Fruit fly (Drosophila melanogaster) whole organism, embryonic: ENCODE data around the gene CG43880.

Experiments used
- Antp ChIP-seq: fragments of 200-800 bp; sonication (Bioruptor generic); optimal IDR thresholded peaks from 3 replicates; lab custom pipeline; 2016; ENCODE audit warnings: missing biosample characterization, missing genetic modification characterization
- Blimp-1 ChIP-seq: fragments of 200-800 bp; sonication (Bioruptor generic); optimal IDR thresholded peaks from 3 replicates; lab custom pipeline; 2018; ENCODE audit warnings: missing biosample characterization, missing genetic modification characterization, mild to moderate bottlenecking, moderate library complexity, missing genetic modification reagents
- C15 ChIP-seq: fragments of 200-800 bp; sonication (Bioruptor generic); IDR thresholded peaks from 3 replicates; pipeline ENCODE4 v1.3.6; 2022; ENCODE audit warnings: missing biosample characterization, missing genetic modification characterization
- CG10654 ChIP-seq: fragments of 200-800 bp; sonication (Bioruptor generic); optimal IDR thresholded peaks from 2 replicates; lab custom pipeline; 2016; ENCODE audit warnings: missing biosample characterization, missing genetic modification characterization
- CG12219 ChIP-seq: fragments of 200-800 bp; sonication (Bioruptor generic); optimal IDR thresholded peaks from 3 replicates; lab custom pipeline; 2018; ENCODE audit warnings: missing biosample characterization, mild to moderate bottlenecking, missing genetic modification characterization
- CG12744 ChIP-seq: fragments of 200-800 bp; sonication (Bioruptor generic); optimal IDR thresholded peaks from 2 replicates; lab custom pipeline; 2016; ENCODE audit warnings: missing biosample characterization, missing genetic modification characterization
- CG13624 ChIP-seq: fragments of 200-800 bp; sonication (Bioruptor generic); optimal IDR thresholded peaks from 2 replicates; lab custom pipeline; 2016; ENCODE audit warnings: missing biosample characterization, missing genetic modification characterization
- CG14710 ChIP-seq: fragments of 200-800 bp; sonication (Bioruptor generic); optimal IDR thresholded peaks from 3 replicates; lab custom pipeline; 2019; ENCODE audit warnings: missing biosample characterization, mild to moderate bottlenecking, missing genetic modification characterization, moderate library complexity
- CG14965 ChIP-seq: fragments of 200-800 bp; sonication (Bioruptor generic); optimal IDR thresholded peaks from 2 replicates; lab custom pipeline; 2016; ENCODE audit warnings: missing biosample characterization, missing genetic modification characterization, borderline replicate concordance
- CG16779 ChIP-seq: fragments of 200-800 bp; sonication (Bioruptor generic); IDR thresholded peaks from 2 replicates; pipeline ENCODE4 v1.3.6; 2022; ENCODE audit warnings: missing biosample characterization, missing genetic modification characterization
- CG16863 ChIP-seq: fragments of 200-800 bp; sonication (Bioruptor generic); optimal IDR thresholded peaks from 3 replicates; lab custom pipeline; 2016; ENCODE audit warnings: missing biosample characterization, missing genetic modification characterization
- CG17186 ChIP-seq: fragments of 200-800 bp; sonication (Bioruptor generic); optimal IDR thresholded peaks from 3 replicates; lab custom pipeline; 2017; ENCODE audit warnings: missing biosample characterization, missing genetic modification reagents, missing genetic modification characterization
- CG17612 ChIP-seq: fragments of 200-800 bp; sonication (Bioruptor generic); IDR thresholded peaks from 2 replicates; pipeline ENCODE4 v1.3.6; 2022; ENCODE audit warnings: missing biosample characterization, missing genetic modification characterization
- CG2120 ChIP-seq: fragments of 200-800 bp; sonication (Bioruptor generic); optimal IDR thresholded peaks from 3 replicates; lab custom pipeline; 2016; ENCODE audit warnings: missing biosample characterization, missing genetic modification characterization
- CG32772 ChIP-seq: fragments of 200-800 bp; sonication (Bioruptor generic); IDR thresholded peaks from 2 replicates; pipeline ENCODE4 v1.3.6; 2022; ENCODE audit warnings: missing biosample characterization, missing genetic modification characterization
- CG3995 ChIP-seq: fragments of 200-800 bp; sonication (Bioruptor generic); optimal IDR thresholded peaks from 3 replicates; lab custom pipeline; 2016; ENCODE audit warnings: missing biosample characterization, missing genetic modification characterization
- CG4282 ChIP-seq: fragments of 200-800 bp; sonication (Bioruptor generic); optimal IDR thresholded peaks from 2 replicates; lab custom pipeline; 2016; ENCODE audit warnings: missing biosample characterization, missing genetic modification characterization
- CG6175 ChIP-seq: fragments of 200-800 bp; sonication (Bioruptor generic); IDR thresholded peaks from 3 replicates; pipeline ENCODE4 v1.3.6; 2022; ENCODE audit warnings: missing biosample characterization, missing genetic modification characterization
- CG6765 ChIP-seq: fragments of 200-800 bp; sonication (Bioruptor generic); optimal IDR thresholded peaks from 3 replicates; lab custom pipeline; 2017; ENCODE audit warnings: missing biosample characterization, mild to moderate bottlenecking, missing genetic modification characterization
- CG7556 ChIP-seq: fragments of 200-800 bp; sonication (Bioruptor generic); optimal IDR thresholded peaks from 2 replicates; lab custom pipeline; 2017; ENCODE audit warnings: missing biosample characterization, mild to moderate bottlenecking, missing genetic modification characterization
- CG8359 ChIP-seq: fragments of 200-800 bp; sonication (Bioruptor generic); optimal IDR thresholded peaks from 2 replicates; lab custom pipeline; 2017; ENCODE audit warnings: missing biosample characterization, mild to moderate bottlenecking, missing genetic modification characterization, borderline replicate concordance
- CG8478 ChIP-seq: fragments of >200 bp; optimal IDR thresholded peaks from 2 replicates; lab custom pipeline; 2018
- CG9817 ChIP-seq: fragments of 200-800 bp; sonication (Bioruptor generic); optimal IDR thresholded peaks from 2 replicates; lab custom pipeline; 2018; ENCODE audit warnings: missing biosample characterization, mild to moderate bottlenecking, missing genetic modification characterization, moderate library complexity
- D ChIP-seq, 2 experiments: fragments of 200-800 bp in 1 of 2; fragments of >200 bp in 1 of 2; sonication (Bioruptor generic) in 1 of 2; optimal IDR thresholded peaks; 2 replicates in 1 of 2; 3 replicates in 1 of 2; lab custom pipeline; 2017; ENCODE audit warnings: mild to moderate bottlenecking in 1 of 2, missing biosample characterization in 1 of 2, missing genetic modification characterization in 1 of 2, missing genetic modification reagents in 1 of 2
- Eip74EF ChIP-seq, 2 experiments: fragments of 200-800 bp in 1 of 2; fragments of >200 bp in 1 of 2; sonication (Bioruptor generic) in 1 of 2; optimal IDR thresholded peaks; 2 replicates each; lab custom pipeline; 2017 to 2019; ENCODE audit warnings: missing biosample characterization in 2 of 2, missing genetic modification characterization in 2 of 2, mild to moderate bottlenecking in 1 of 2, moderate library complexity in 1 of 2
- Ets65A ChIP-seq: fragments of 200-800 bp; sonication (Bioruptor generic); peaks from one replicate; lab custom pipeline; 2016; ENCODE audit warnings: missing biosample characterization, missing genetic modification characterization
- Ets97D ChIP-seq: fragments of 200-800 bp; sonication (Bioruptor generic); optimal IDR thresholded peaks from 3 replicates; lab custom pipeline; 2016; ENCODE audit warnings: missing biosample characterization, missing genetic modification characterization
- Hr3 ChIP-seq: fragments of 200-800 bp; sonication (Bioruptor generic); optimal IDR thresholded peaks from 3 replicates; lab custom pipeline; 2016; ENCODE audit warnings: missing biosample characterization, missing genetic modification characterization
- MBD-R2 ChIP-seq: fragments of 200-800 bp; sonication (Bioruptor generic); IDR thresholded peaks from 2 replicates; pipeline ENCODE4 v1.3.6; 2022; ENCODE audit warnings: missing biosample characterization, missing genetic modification characterization
- Mrtf ChIP-seq: fragments of 200-800 bp; sonication (Bioruptor generic); IDR thresholded peaks from 3 replicates; pipeline ENCODE4 v1.3.6; 2022; ENCODE audit warnings: missing biosample characterization, missing genetic modification characterization
- NK7.1 ChIP-seq: fragments of 200-800 bp; sonication (Bioruptor generic); optimal IDR thresholded peaks from 3 replicates; lab custom pipeline; 2016; ENCODE audit warnings: missing biosample characterization, missing genetic modification characterization
- NfI ChIP-seq: fragments of 200-800 bp; sonication (Bioruptor generic); optimal IDR thresholded peaks from 3 replicates; lab custom pipeline; 2018; ENCODE audit warnings: missing biosample characterization, mild to moderate bottlenecking, missing genetic modification characterization, moderate library complexity
- Spps ChIP-seq: fragments of 200-800 bp; sonication (Bioruptor generic); optimal IDR thresholded peaks from 2 replicates; lab custom pipeline; 2018; ENCODE audit warnings: missing biosample characterization, mild to moderate bottlenecking, missing genetic modification characterization
- Sry-β ChIP-seq: fragments of 200-800 bp; sonication (Bioruptor generic); optimal IDR thresholded peaks from 2 replicates; lab custom pipeline; 2018; ENCODE audit warnings: missing biosample characterization, mild to moderate bottlenecking, missing genetic modification characterization, moderate library complexity
- Xbp1 ChIP-seq: fragments of 200-800 bp; sonication (Bioruptor generic); optimal IDR thresholded peaks from 3 replicates; lab custom pipeline; 2016; ENCODE audit warnings: missing biosample characterization, mild to moderate bottlenecking, missing genetic modification characterization
- ash1 ChIP-seq: fragments of 200-800 bp; sonication (Bioruptor generic); optimal IDR thresholded peaks from 2 replicates; lab custom pipeline; 2018; ENCODE audit warnings: missing biosample characterization, mild to moderate bottlenecking, missing genetic modification characterization
- br ChIP-seq: fragments of >200 bp; optimal IDR thresholded peaks from 2 replicates; lab custom pipeline; 2017
- corto ChIP-seq: fragments of 200-800 bp; sonication (Bioruptor generic); optimal IDR thresholded peaks from 2 replicates; lab custom pipeline; 2016; ENCODE audit warnings: missing biosample characterization, mild to moderate bottlenecking, missing genetic modification characterization, moderate library complexity
- exex ChIP-seq: fragments of 200-800 bp; sonication (Bioruptor generic); optimal IDR thresholded peaks from 4 replicates; lab custom pipeline; 2018; ENCODE audit warnings: missing biosample characterization, mild to moderate bottlenecking, missing genetic modification characterization, moderate library complexity
- eyg ChIP-seq: fragments of 200-800 bp; sonication (Bioruptor generic); optimal IDR thresholded peaks from 3 replicates; lab custom pipeline; 2016; ENCODE audit warnings: missing biosample characterization, missing genetic modification characterization
- fd96Cb ChIP-seq: fragments of 200-800 bp; sonication (Bioruptor generic); optimal IDR thresholded peaks from 2 replicates; lab custom pipeline; 2018; ENCODE audit warnings: missing biosample characterization, mild to moderate bottlenecking, missing genetic modification characterization, moderate library complexity
- gce ChIP-seq: fragments of 200-800 bp; sonication (Bioruptor generic); IDR thresholded peaks from 3 replicates; pipeline ENCODE4 v1.3.6; 2022; ENCODE audit warnings: missing biosample characterization, missing genetic modification characterization
- hb ChIP-seq: fragments of 200-800 bp; sonication (Bioruptor generic); IDR thresholded peaks from 3 replicates; pipeline ENCODE4 v1.3.6; 2022; ENCODE audit warnings: missing biosample characterization, missing genetic modification characterization; ENCODE audit not compliant: partially characterized antibody
- ind ChIP-seq: fragments of 200-800 bp; sonication (Bioruptor generic); optimal IDR thresholded peaks from 3 replicates; lab custom pipeline; 2016; ENCODE audit warnings: missing biosample characterization, missing genetic modification characterization
- nmo ChIP-seq: fragments of 200-800 bp; sonication (Bioruptor generic); optimal IDR thresholded peaks from 2 replicates; lab custom pipeline; 2018; ENCODE audit warnings: missing biosample characterization, mild to moderate bottlenecking, missing genetic modification characterization, moderate library complexity
- pros ChIP-seq: fragments of 200-800 bp; sonication (Bioruptor generic); optimal IDR thresholded peaks from 3 replicates; lab custom pipeline; 2019; ENCODE audit warnings: missing biosample characterization, mild to moderate bottlenecking, missing genetic modification characterization, moderate library complexity
- shn ChIP-seq: fragments of 200-800 bp; sonication (Bioruptor generic); optimal IDR thresholded peaks from 3 replicates; lab custom pipeline; 2016; ENCODE audit warnings: missing biosample characterization, missing genetic modification characterization
- slbo ChIP-seq: fragments of 200-800 bp; sonication (Bioruptor generic); IDR thresholded peaks from 2 replicates; pipeline ENCODE4 v1.3.6; 2022; ENCODE audit warnings: missing biosample characterization, missing genetic modification characterization
- slp2 ChIP-seq: fragments of 200-800 bp; sonication (Bioruptor generic); optimal IDR thresholded peaks from 2 replicates; lab custom pipeline; 2016; ENCODE audit warnings: missing biosample characterization, missing genetic modification characterization

CG43880 gene

dm6 chr3L:7978777-7979649 is 32.9 kb upstream of the CG43880 start, which contains the start of gene nmo (continued):
- TF ChIP-seq hb (GFP tag; lab: Robert Waterston, UW) = no peak
- no peak for TF ChIP-seq CG2120
- no peak for TF ChIP-seq br (lab: Kevin White, UChicago)
- no peak for TF ChIP-seq CG32772 (GFP tag; lab: Robert Waterston, UW)
- peak; percentile 5 for TF ChIP-seq Antp
- no peak for TF ChIP-seq ind
- TF ChIP-seq CG14965 = no peak
- peak; percentile 59 for TF ChIP-seq CG13624
- no peak for TF ChIP-seq fd96Cb (tag; lab: Kevin White, UChicago)
- TF ChIP-seq CG6765 (GFP tag; lab: Kevin White, UChicago) = peak; percentile 72
- no peak for TF ChIP-seq slbo
- no peak for TF ChIP-seq CG10654 (GFP tag; lab: Kevin White, UChicago)
- peak; percentile 63 for TF ChIP-seq D (optimal IDR thresholded peaks at IDR 0.05; lab: Kevin White, UChicago)
- no peak for TF ChIP-seq D (GFP tag; optimal IDR thresholded peaks at IDR 0.05; lab: Kevin White, UChicago)
- TF ChIP-seq Spps (tag; lab: Kevin White, UChicago) = no peak
- TF ChIP-seq gce (GFP tag; lab: Robert Waterston, UW) = no peak
- TF ChIP-seq Ets65A (GFP tag; lab: Kevin White, UChicago) = peak; percentile 66
- TF ChIP-seq Mrtf (GFP tag; lab: Robert Waterston, UW) = no peak
- peak; percentile 8 for TF ChIP-seq slp2 (GFP tag; lab: Kevin White, UChicago)
- TF ChIP-seq Ets97D (GFP tag; lab: Kevin White, UChicago) = peak; percentile 85
- TF ChIP-seq CG14710 (tag; lab: Kevin White, UChicago) = peak; percentile 85
- TF ChIP-seq Xbp1 = no peak
- TF ChIP-seq NK7.1 (GFP tag; lab: Kevin White, UChicago) = peak; percentile 29
- no peak for TF ChIP-seq exex
- TF ChIP-seq CG12219 (GFP tag; lab: Kevin White, UChicago) = no peak

- TF ChIP-seq MBD-R2 (GFP tag; lab: Robert Waterston, UW) (peak; percentile 49), CG3995 (GFP tag; lab: Kevin White, UChicago) (peak; percentile 84), CG17612 (no peak), shn (GFP tag; lab: Kevin White, UChicago) (no peak)
These were observed 32.3 kb upstream of the CG43880 start, which contains the start of gene Pop4 for dm6 chr3L:7978550-7978776. TSS of gene Pop4 (minus strand) at chr3L:7978650.

DNA sequence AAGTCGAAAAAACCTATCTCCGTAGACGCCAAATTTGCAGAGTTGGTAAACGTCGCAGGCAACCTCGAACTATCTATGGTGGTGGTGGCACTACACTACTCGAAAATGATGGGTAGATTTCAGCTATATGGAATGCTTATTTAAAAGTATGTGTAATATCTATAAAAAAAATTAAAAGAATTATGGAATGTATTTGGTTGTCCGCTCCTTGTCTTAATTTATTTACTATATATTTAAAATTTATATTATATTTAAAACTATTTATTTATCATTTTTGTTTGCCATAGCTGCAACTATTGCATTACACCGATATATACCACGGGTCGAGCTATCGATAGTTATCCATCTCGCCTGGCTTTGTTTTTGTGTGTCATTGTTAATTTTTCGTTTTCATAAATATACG is 30.0 kb upstream of the CG43880 start, which contains the start of the genes HP4 and CG8209:
HP4 (minus strand) TSS at position 74 of the 403 bp plus-strand sequence.
CG8209 (plus strand) TSS at position 326 of the 403 bp plus-strand sequence.
- TF ChIP-seq C15 (GFP tag; lab: Robert Waterston, UW) (peak; percentile 69; the same call in 2 of the 3 replicates), CG6175 (GFP tag; lab: Robert Waterston, UW) (peak; percentile 28; the same call in 1 of the 3 replicates), NfI (GFP tag; lab: Kevin White, UChicago) (peak; percentile 80), Hr3 (GFP tag; lab: Kevin White, UChicago) (peak; percentile 87), nmo (peak; percentile 97), CG17186 (GFP tag; lab: Kevin White, UChicago) (no peak), Blimp-1 (GFP tag; lab: Kevin White, UChicago) (peak; percentile 82), CG9817 (peak; percentile 77), Mrtf (GFP tag; lab: Robert Waterston, UW) (peak; percentile 56; the same call in 1 of the 3 replicates), Eip74EF (GFP tag; optimal IDR thresholded peaks at IDR 0.05; lab: Kevin White, UChicago) (peak in 1 of 2 experiments; percentile 63), Sry-β (GFP tag; lab: Kevin White, UChicago) (peak; percentile 54), pros (GFP tag; lab: Kevin White, UChicago) (no peak), eyg (GFP tag; lab: Kevin White, UChicago) (peak; percentile 31), CG4282 (GFP tag; lab: Kevin White, UChicago) (no peak), CG16779 (GFP tag; lab: Robert Waterston, UW) (no peak), CG8359 (peak; percentile 28), ash1 (GFP tag; lab: Kevin White, UChicago) (no peak), CG16863 (GFP tag; lab: Kevin White, UChicago) (peak; percentile 18), CG12744 (GFP tag; lab: Kevin White, UChicago) (no peak), CG8478 (lab: Kevin White, UChicago) (no peak), corto (no peak), CG7556 (peak; percentile 83)
